Fruit fly (Drosophila melanogaster): ENCODE data around the gene CG14200.

CG14200 gene

DNA sequence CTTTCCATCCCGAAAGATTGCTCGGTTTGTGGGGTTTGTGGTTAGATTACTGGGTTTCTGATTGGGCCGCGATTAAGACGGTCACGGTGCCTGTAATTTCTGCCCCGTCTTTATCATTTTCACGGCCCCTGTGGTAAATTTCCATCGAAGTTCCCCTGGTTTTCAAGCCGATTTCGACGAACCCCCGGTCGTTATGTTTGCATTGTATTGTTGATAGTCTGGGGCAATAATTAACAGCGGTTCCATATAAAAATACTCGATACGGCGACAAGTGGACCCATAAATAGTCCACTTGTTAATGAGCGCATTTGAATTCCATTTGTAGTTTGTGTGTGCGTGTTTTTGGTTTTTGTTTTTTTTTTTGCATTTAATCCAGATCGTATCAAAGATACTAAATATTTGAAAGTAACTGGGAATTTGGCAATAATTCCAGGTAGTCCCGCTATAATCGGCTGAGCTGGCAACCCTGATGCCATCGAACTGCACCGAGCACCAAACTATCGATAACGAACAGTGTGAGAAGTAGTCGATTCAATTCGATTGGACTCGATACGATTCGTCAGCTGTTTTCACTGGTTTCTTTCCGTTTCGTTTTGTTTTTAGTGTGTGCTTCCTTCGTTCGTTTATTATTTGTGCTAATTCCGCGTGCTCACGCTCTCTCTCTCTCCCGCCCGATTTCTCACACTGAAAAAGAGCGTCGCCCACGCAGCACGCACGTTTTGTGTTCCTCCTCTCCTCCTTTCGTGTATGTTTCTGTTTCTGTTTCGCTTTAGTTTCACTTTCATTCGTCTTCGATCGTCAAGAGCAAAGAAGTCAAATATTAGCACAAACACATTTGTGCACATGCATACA is 10.3 kb downstream of the CG14200 start (continued):
- no peak for TF ChIP-seq lbe (GFP tag; optimal IDR thresholded peaks at IDR 0.05)
- TF ChIP-seq tgo (GFP tag; IDR thresholded peaks at IDR 0.05): peak; percentile 34; the same call in 1 of the 3 replicates
- no peak for TF ChIP-seq seq (GFP tag; IDR thresholded peaks at IDR 0.05)
- TF ChIP-seq CG6683 (GFP tag; optimal IDR thresholded peaks at IDR 0.05): no peak
- TF ChIP-seq CG10366 (GFP tag; IDR thresholded peaks at IDR 0.05): no peak
- TF ChIP-seq Optix (GFP tag; IDR thresholded peaks at IDR 0.05): no peak
- TF ChIP-seq Abd-B (GFP tag; optimal IDR thresholded peaks at IDR 0.05): no peak
- peak; percentile 96 for TF ChIP-seq CG11560 (tag; IDR thresholded peaks at IDR 0.05)
- TF ChIP-seq MBD-R2 (GFP tag; IDR thresholded peaks at IDR 0.05): peak; percentile 50; the same call in 1 of the 2 replicates
- no peak for TF ChIP-seq Atf-2 (GFP tag; optimal IDR thresholded peaks at IDR 0.05)
- no peak for TF ChIP-seq bigmax (GFP tag; optimal IDR thresholded peaks at IDR 0.05)
- TF ChIP-seq ara (GFP tag; IDR thresholded peaks at IDR 0.05): no peak
- peak; percentile 28 for TF ChIP-seq Hsf (GFP tag; optimal IDR thresholded peaks at IDR 0.05)
- TF ChIP-seq CG1233 (GFP tag; optimal IDR thresholded peaks at IDR 0.05): no peak
- TF ChIP-seq Lpt (GFP tag; optimal IDR thresholded peaks at IDR 0.05): no peak
- no peak for TF ChIP-seq Vsx1 (GFP tag; optimal IDR thresholded peaks at IDR 0.05)
- TF ChIP-seq CG18476 (GFP tag; optimal IDR thresholded peaks at IDR 0.05): no peak
- no peak for TF ChIP-seq al (GFP tag; IDR thresholded peaks at IDR 0.05)
- no peak for TF ChIP-seq Asciz (GFP tag; optimal IDR thresholded peaks at IDR 0.05)
- TF ChIP-seq pho (GFP tag; optimal IDR thresholded peaks at IDR 0.05): peak; percentile 19
- peak; percentile 95 for TF ChIP-seq Blimp-1 (GFP tag; optimal IDR thresholded peaks at IDR 0.05)
- TF ChIP-seq CG7928 (GFP tag; optimal IDR thresholded peaks at IDR 0.05): no peak
- TF ChIP-seq h (optimal IDR thresholded peaks at IDR 0.05): no peak
- TF ChIP-seq shn (GFP tag; optimal IDR thresholded peaks at IDR 0.05): no peak
- TF ChIP-seq CoRest (tag; optimal IDR thresholded peaks at IDR 0.05): no peak
- TF ChIP-seq CG14667 (GFP tag; IDR thresholded peaks at IDR 0.05): no peak
- TF ChIP-seq HLH3B (GFP tag; IDR thresholded peaks at IDR 0.05): no peak
- TF ChIP-seq CG11093 (GFP tag; IDR thresholded peaks at IDR 0.05): no peak
- no peak for TF ChIP-seq CG15269 (tag; optimal IDR thresholded peaks at IDR 0.05)
- TF ChIP-seq Sry-δ (GFP tag; optimal IDR thresholded peaks at IDR 0.05): peak; percentile 83
- peak; percentile 21 for TF ChIP-seq Dek (tag; optimal IDR thresholded peaks at IDR 0.05)
- no peak for TF ChIP-seq bcd (GFP tag; optimal IDR thresholded peaks at IDR 0.05)
- peak; percentile 38 for TF ChIP-seq CG12391 (tag; optimal IDR thresholded peaks at IDR 0.05)
- TF ChIP-seq tll (GFP tag; optimal IDR thresholded peaks at IDR 0.05): peak in 1 of 2 experiments; percentile 66
- no peak for TF ChIP-seq tup (GFP tag; optimal IDR thresholded peaks at IDR 0.05)
- TF ChIP-seq maf-S (GFP tag; optimal IDR thresholded peaks at IDR 0.05): peak; percentile 35
- TF ChIP-seq emc (GFP tag; optimal IDR thresholded peaks at IDR 0.05): peak; percentile 22
- no peak for TF ChIP-seq unpg (GFP tag; optimal IDR thresholded peaks at IDR 0.05)
- TF ChIP-seq fd64A (GFP tag; optimal IDR thresholded peaks at IDR 0.05): no peak
- peak; percentile 49 for TF ChIP-seq HLH54F (GFP tag; optimal IDR thresholded peaks at IDR 0.05)
- TF ChIP-seq CG32767 (GFP tag; IDR thresholded peaks at IDR 0.05): no peak
- TF ChIP-seq Six4 (GFP tag; optimal IDR thresholded peaks at IDR 0.05): peak; percentile 17
- peak; percentile 50 for TF ChIP-seq Dad (GFP tag; optimal IDR thresholded peaks at IDR 0.05)
- peak; percentile 30 for TF ChIP-seq Dp (GFP tag; optimal IDR thresholded peaks at IDR 0.05)
- peak; percentile 9 for TF ChIP-seq slp2 (GFP tag; optimal IDR thresholded peaks at IDR 0.05)
- no peak for TF ChIP-seq Dfd (GFP tag; optimal IDR thresholded peaks at IDR 0.05)
- peak; percentile 33 for TF ChIP-seq tin (GFP tag; optimal IDR thresholded peaks at IDR 0.05)
- peak; percentile 53 for TF ChIP-seq caup (GFP tag; optimal IDR thresholded peaks at IDR 0.05; ENCODE audit: severe bottlenecking)
- no peak for TF ChIP-seq Hmx (GFP tag; optimal IDR thresholded peaks at IDR 0.05)
- TF ChIP-seq Side (GFP tag; optimal IDR thresholded peaks at IDR 0.05): peak; percentile 40
